Fruit fly (Drosophila melanogaster): Measurements from ENCODE around the gene CG11262.

The CG11262 gene

DNA sequence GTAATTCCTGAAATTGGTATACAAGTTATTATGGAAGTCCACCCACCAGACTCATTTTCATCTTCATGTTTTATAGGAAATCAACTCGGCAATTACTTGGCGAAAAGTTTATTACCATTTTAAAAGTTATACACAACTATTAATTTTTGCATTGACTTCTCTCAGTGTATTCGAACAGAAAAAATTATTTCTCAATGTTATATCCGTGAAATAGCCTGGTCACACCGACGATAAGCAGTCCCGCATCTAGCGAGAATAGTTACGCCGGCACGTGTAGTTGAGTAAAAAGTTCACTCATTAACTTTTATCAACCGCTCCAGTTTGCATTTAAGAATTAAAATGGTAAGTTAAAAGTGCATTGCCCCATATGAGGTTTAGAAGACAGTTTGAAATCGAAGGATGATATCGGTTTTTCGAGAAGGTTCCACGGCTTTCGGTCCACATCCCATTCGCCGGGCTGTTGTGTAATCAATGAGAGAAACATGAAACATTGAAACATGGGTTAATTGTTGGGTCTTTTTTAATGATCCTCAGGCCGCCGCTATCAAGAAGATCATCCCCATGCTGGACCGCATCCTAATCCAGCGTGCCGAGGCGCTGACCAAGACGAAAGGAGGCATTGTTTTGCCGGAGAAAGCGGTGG lies 21.0 kb downstream of the CG11262 start, which contains the start of gene CG11267 (continued):
- TF ChIP-seq lola (GFP tag; optimal IDR thresholded peaks at IDR 0.05) (peak in 1 of 3 experiments; percentile 59), CG17568 (GFP tag; optimal IDR thresholded peaks at IDR 0.05) (peak; percentile 62), Dad (GFP tag; optimal IDR thresholded peaks at IDR 0.05) (peak; percentile 39), GATAe (GFP tag; conservative IDR thresholded peaks at IDR 0.05) (peak; percentile 76), gt (GFP tag; IDR thresholded peaks at IDR 0.05) (peak; percentile 46; the same call in 1 of the 2 replicates), CG5245 (GFP tag; optimal IDR thresholded peaks at IDR 0.05) (peak; percentile 77), nerfin-1 (tag; optimal IDR thresholded peaks at IDR 0.05) (peak; percentile 79), Chrac-16 (GFP tag; optimal IDR thresholded peaks at IDR 0.05) (peak; percentile 62), rib (GFP tag; IDR thresholded peaks at IDR 0.05) (peak; percentile 79), danr (GFP tag; IDR thresholded peaks at IDR 0.05) (peak; percentile 78; the same call in 1 of the 2 replicates), btn (GFP tag; optimal IDR thresholded peaks at IDR 0.05) (peak; percentile 34), CG9817 (tag; optimal IDR thresholded peaks at IDR 0.05) (peak; percentile 82), az2 (GFP tag; optimal IDR thresholded peaks at IDR 0.05) (peak; percentile 67), tap (tag; optimal IDR thresholded peaks at IDR 0.05) (peak; percentile 88), hb (GFP tag; IDR thresholded peaks at IDR 0.05; ENCODE audit: partially characterized antibody) (no peak), BEAF-32 (GFP tag; optimal IDR thresholded peaks at IDR 0.05) (peak; percentile 23), CG12104 (GFP tag; optimal IDR thresholded peaks at IDR 0.05) (peak; percentile 85), fd102C (GFP tag; optimal IDR thresholded peaks at IDR 0.05) (no peak), CG3407 (GFP tag; optimal IDR thresholded peaks at IDR 0.05) (peak; percentile 43), dmrt99B (tag; optimal IDR thresholded peaks at IDR 0.05) (peak; percentile 88), kay (GFP tag; optimal IDR thresholded peaks at IDR 0.05) (no peak), CG7271 (tag; optimal IDR thresholded peaks at IDR 0.05) (no peak), schlank (tag; optimal IDR thresholded peaks at IDR 0.05) (peak; percentile 78), pb (GFP tag; optimal IDR thresholded peaks at IDR 0.05) (peak; percentile 58), CG16863 (GFP tag; optimal IDR thresholded peaks at IDR 0.05) (peak; percentile 33), CG10209 (GFP tag; optimal IDR thresholded peaks at IDR 0.05) (peak; percentile 75), MBD-R2 (GFP tag; IDR thresholded peaks at IDR 0.05) (peak; percentile 80; the same call in 1 of the 2 replicates), CG17359 (tag; optimal IDR thresholded peaks at IDR 0.05) (peak; percentile 90), Lhr (GFP tag; optimal IDR thresholded peaks at IDR 0.05) (peak; percentile 15), sqz (GFP tag; optimal IDR thresholded peaks at IDR 0.05) (peak; percentile 69), fru (optimal IDR thresholded peaks at IDR 0.05) (no peak), Aef1 (GFP tag; IDR thresholded peaks at IDR 0.05) (peak; percentile 89), chinmo (GFP tag; IDR thresholded peaks at IDR 0.05; ENCODE audit: partially characterized antibody) (no peak), CG11560 (tag; IDR thresholded peaks at IDR 0.05) (no peak; the same call in 2 of the 3 replicates), emc (GFP tag; optimal IDR thresholded peaks at IDR 0.05) (peak; percentile 64), ftz-f1 (GFP tag; optimal IDR thresholded peaks at IDR 0.05) (no peak), HHEX (GFP tag; optimal IDR thresholded peaks at IDR 0.05) (peak; percentile 87), tll (GFP tag; optimal IDR thresholded peaks at IDR 0.05) (no peak), gsb-n (tag; optimal IDR thresholded peaks at IDR 0.05) (peak; percentile 58), Hsf (GFP tag; optimal IDR thresholded peaks at IDR 0.05) (peak; percentile 82), CG16779 (GFP tag; IDR thresholded peaks at IDR 0.05) (peak; percentile 82), fd64A (GFP tag; optimal IDR thresholded peaks at IDR 0.05) (no peak), CG13624 (GFP tag; optimal IDR thresholded peaks at IDR 0.05) (peak; percentile 74), klu (GFP tag; IDR thresholded peaks at IDR 0.05) (peak; percentile 81), CG10366 (GFP tag; IDR thresholded peaks at IDR 0.05) (peak; percentile 87), CG10462 (GFP tag; optimal IDR thresholded peaks at IDR 0.05) (no peak), CG43689 (GFP tag; IDR thresholded peaks at IDR 0.05) (no peak), CG13894 (tag; optimal IDR thresholded peaks at IDR 0.05) (peak; percentile 89), Dbx (GFP tag; IDR thresholded peaks at IDR 0.05) (peak; percentile 93), lilli (GFP tag; optimal IDR thresholded peaks at IDR 0.05) (peak; percentile 85)

Data from whole organism, embryonic.